Fruit fly (Drosophila melanogaster): ENCODE data around the gene CG43290.

- no peak for TF ChIP-seq CG15710 (tag; optimal IDR thresholded peaks at IDR 0.05)
- TF ChIP-seq CG4496 (GFP tag; IDR thresholded peaks at IDR 0.05) = no peak
- no peak for TF ChIP-seq CG14655 (GFP tag; optimal IDR thresholded peaks at IDR 0.05)
- no peak for TF ChIP-seq rn (GFP tag; IDR thresholded peaks at IDR 0.05)
- TF ChIP-seq fd96Ca (GFP tag; IDR thresholded peaks at IDR 0.05) = no peak
Measured at dm6 chr3R:7317107-7317506, 32.2 kb downstream of the CG43290 start, which contains the start of gene CG10029.

All from whole organism, pupa.